Worm (Caenorhabditis elegans): ENCODE data around the gene ZK742.3.

ce11 chrV:7770961-7771360 is 38.8 kb downstream of the ZK742.3 start, which contains the start of gene frpr-3:
- TF ChIP-seq ceh-28 (tag; optimal IDR thresholded peaks at IDR 0.05) (no peak), lin-15B (tag; optimal IDR thresholded peaks at IDR 0.05) (no peak), nhr-237 (tag; optimal IDR thresholded peaks at IDR 0.05) (no peak), egl-27 (tag; optimal IDR thresholded peaks at IDR 0.05) (no peak), mdl-1 (tag; optimal IDR thresholded peaks at IDR 0.05) (no peak), snpc-4 (tag; optimal IDR thresholded peaks at IDR 0.05) (no peak), zag-1 (tag; optimal IDR thresholded peaks at IDR 0.05) (no peak), ztf-11 (tag; optimal IDR thresholded peaks at IDR 0.05) (no peak), elt-3 (tag; optimal IDR thresholded peaks at IDR 0.05) (no peak), egl-5 (tag; optimal IDR thresholded peaks at IDR 0.05) (no peak)

All from whole organism, L3 larva.